Fruit fly (Drosophila melanogaster): ENCODE results near the gene CG32795.

Gene CG32795

DNA sequence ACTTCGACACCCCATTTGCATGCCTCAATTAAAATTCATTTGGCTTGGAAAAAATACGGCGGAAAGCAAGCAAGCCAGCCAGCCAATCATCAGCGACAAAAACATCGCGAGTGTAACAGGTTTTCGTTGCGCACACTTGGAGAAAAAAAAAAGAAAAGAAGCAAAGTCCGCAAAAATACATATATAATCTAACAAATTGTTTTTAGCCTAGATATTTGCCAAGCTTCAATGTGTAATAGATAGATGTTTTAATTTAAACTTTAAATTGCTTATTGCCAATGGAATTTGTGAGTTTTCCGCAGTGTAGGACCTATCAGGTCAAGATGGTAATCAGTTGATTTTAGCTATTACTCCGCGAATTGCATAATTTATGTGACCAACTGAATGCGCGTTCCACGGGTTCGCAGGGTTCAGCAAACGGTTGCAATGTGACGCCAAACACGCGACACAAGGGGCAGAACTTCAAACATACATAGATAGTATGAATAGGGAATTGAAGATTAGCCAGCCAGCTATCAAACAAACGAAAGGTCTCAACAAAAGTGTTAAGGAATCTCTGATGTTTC, 3.7 kb downstream of the CG32795 start (continued):
- TF ChIP-seq CG3163 (GFP tag; optimal IDR thresholded peaks at IDR 0.05) (peak; percentile 64), HLH3B (GFP tag; IDR thresholded peaks at IDR 0.05) (peak; percentile 93), otp (GFP tag; IDR thresholded peaks at IDR 0.05) (peak; percentile 91), D19A (tag; optimal IDR thresholded peaks at IDR 0.05) (peak; percentile 42), Myb (GFP tag; optimal IDR thresholded peaks at IDR 0.05) (peak; percentile 63), Dad (GFP tag; optimal IDR thresholded peaks at IDR 0.05) (peak; percentile 96), chn (GFP tag; optimal IDR thresholded peaks at IDR 0.05) (peak; percentile 69), CG7357 (GFP tag; IDR thresholded peaks at IDR 0.05) (peak; percentile 87), CG18262 (tag; optimal IDR thresholded peaks at IDR 0.05) (peak; percentile 31), MESR4 (GFP tag; optimal IDR thresholded peaks at IDR 0.05) (peak; percentile 7), cas (GFP tag; IDR thresholded peaks at IDR 0.05) (peak; percentile 86), CG7786 (GFP tag; optimal IDR thresholded peaks at IDR 0.05) (peak; percentile 82), Dbx (GFP tag; IDR thresholded peaks at IDR 0.05) (peak; percentile 93), mirr (GFP tag; optimal IDR thresholded peaks at IDR 0.05) (peak; percentile 46), pzg (GFP tag; optimal IDR thresholded peaks at IDR 0.05) (peak; percentile 5), CrebB (tag; optimal IDR thresholded peaks at IDR 0.05) (peak; percentile 66), Deaf1 (tag; optimal IDR thresholded peaks at IDR 0.05) (peak; percentile 28), mld (GFP tag; IDR thresholded peaks at IDR 0.05; ENCODE audit: partially characterized antibody) (no peak), her (GFP tag; optimal IDR thresholded peaks at IDR 0.05) (peak; percentile 70), CTCF (GFP tag; optimal IDR thresholded peaks at IDR 0.05) (peak; percentile 43), CG1602 (GFP tag; optimal IDR thresholded peaks at IDR 0.05) (peak; percentile 81), gro (GFP tag; optimal IDR thresholded peaks at IDR 0.05) (peak; percentile 84), Max (GFP tag; optimal IDR thresholded peaks at IDR 0.05) (peak; percentile 81), CG16863 (GFP tag; optimal IDR thresholded peaks at IDR 0.05) (peak; percentile 76), HmgZ (tag; optimal IDR thresholded peaks at IDR 0.05) (peak; percentile 82), CG14441 (GFP tag; IDR thresholded peaks at IDR 0.05) (peak; percentile 96), H2.0 (GFP tag; IDR thresholded peaks at IDR 0.05) (peak; percentile 89), CG6175 (GFP tag; IDR thresholded peaks at IDR 0.05) (peak; percentile 88), Sox100B (GFP tag; optimal IDR thresholded peaks at IDR 0.05) (peak; percentile 74), CG7987 (GFP tag; optimal IDR thresholded peaks at IDR 0.05) (peak; percentile 18), Rx (GFP tag; IDR thresholded peaks at IDR 0.05) (peak; percentile 86), CG7963 (GFP tag; IDR thresholded peaks at IDR 0.05; ENCODE audit: partially characterized antibody) (no peak), p53 (GFP tag; optimal IDR thresholded peaks at IDR 0.05) (peak; percentile 24), Nf-YC (tag; optimal IDR thresholded peaks at IDR 0.05) (peak; percentile 63), Poxn (GFP tag; IDR thresholded peaks at IDR 0.05) (peak; percentile 83), ara (GFP tag; IDR thresholded peaks at IDR 0.05) (peak; percentile 73), gcm2 (GFP tag; optimal IDR thresholded peaks at IDR 0.05) (peak; percentile 71), insv (GFP tag; optimal IDR thresholded peaks at IDR 0.05) (no peak), sens (GFP tag) (peak; percentile 98), bigmax (GFP tag; optimal IDR thresholded peaks at IDR 0.05) (no peak), croc (GFP tag; conservative IDR thresholded peaks at IDR 0.05) (peak; percentile 70), CG32767 (GFP tag; IDR thresholded peaks at IDR 0.05) (peak; percentile 86), CG10431 (GFP tag; optimal IDR thresholded peaks at IDR 0.05) (no peak), D (optimal IDR thresholded peaks at IDR 0.05) (no peak), D (GFP tag; optimal IDR thresholded peaks at IDR 0.05) (peak; percentile 58), wor (GFP tag; IDR thresholded peaks at IDR 0.05) (peak; percentile 75), kah (GFP tag; optimal IDR thresholded peaks at IDR 0.05) (peak; percentile 75), CG12769 (tag; optimal IDR thresholded peaks at IDR 0.05) (peak; percentile 92), sqz (GFP tag; optimal IDR thresholded peaks at IDR 0.05) (peak; percentile 69), dmrt99B (tag; optimal IDR thresholded peaks at IDR 0.05) (peak; percentile 94), CG17568 (GFP tag; optimal IDR thresholded peaks at IDR 0.05) (peak; percentile 65), NC2β (GFP tag; optimal IDR thresholded peaks at IDR 0.05) (peak; percentile 70)

All from whole organism, embryonic.